Worm (Caenorhabditis elegans): ENCODE measurements around the gene nlp-35.

ce11 chrIV:9566505-9566904, 47.8 kb upstream of the nlp-35 start, which contains the start of gene lron-14:
- TF ChIP-seq madf-8 (GFP tag; conservative IDR thresholded peaks at IDR 0.05) (no peak), snpc-4 (GFP tag; optimal IDR thresholded peaks at IDR 0.05) (no peak), snpc-4 (tag; optimal IDR thresholded peaks at IDR 0.05) (no peak)

Data from whole organism, young adult.